Worm (Caenorhabditis elegans): Measurements from ENCODE around the gene inx-7.

The inx-7 gene

ce11 chrIV:5939908-5940307, 6.5 kb downstream of the inx-7 start:
- no peak for TF ChIP-seq B0336.3 (GFP tag; IDR thresholded peaks at IDR 0.05)
- no peak for TF ChIP-seq egl-18 (GFP tag; IDR thresholded peaks at IDR 0.05)
- no peak for TF ChIP-seq F37B4.10 (GFP tag; IDR thresholded peaks at IDR 0.05)
- TF ChIP-seq ztf-18 (tag; optimal IDR thresholded peaks at IDR 0.05), result no peak
- no peak for TF ChIP-seq Y56A3A.18 (GFP tag; IDR thresholded peaks at IDR 0.05)
- peak; percentile 18 for TF ChIP-seq snpc-4 (GFP tag; optimal IDR thresholded peaks at IDR 0.05)
- TF ChIP-seq snpc-4 (tag; optimal IDR thresholded peaks at IDR 0.05), result peak in 3 of 4 experiments; percentile 34 to 83 (median 78)
- no peak for TF ChIP-seq somi-1 (GFP tag; optimal IDR thresholded peaks at IDR 0.05)
- TF ChIP-seq nfya-2 (GFP tag; IDR thresholded peaks at IDR 0.05), result no peak
- TF ChIP-seq F33H1.4 (GFP tag; IDR thresholded peaks at IDR 0.05), result 0 out of 2 replicates have a peak, but pooled peaks have one; percentile 15
- TF ChIP-seq pha-4 (tag; optimal IDR thresholded peaks at IDR 0.05), result no peak
- TF ChIP-seq lsl-1 (GFP tag; optimal IDR thresholded peaks at IDR 0.05), result peak; percentile 79

ce11 chrIV:5939122-5939521, 7.3 kb downstream of the inx-7 start, which contains the start of gene mcu-1:
Gene mcu-1, minus strand, starts transcription at chrIV:5939230.
- peak in 1 of 2 experiments; percentile 27 for TF ChIP-seq let-607 (tag; optimal IDR thresholded peaks at IDR 0.05)
- TF ChIP-seq snpc-4 (GFP tag; optimal IDR thresholded peaks at IDR 0.05), result no peak
- TF ChIP-seq snpc-4 (tag; optimal IDR thresholded peaks at IDR 0.05), result no peak
- no peak for TF ChIP-seq hsf-1 (GFP tag; IDR thresholded peaks at IDR 0.05)
- TF ChIP-seq lsy-27 (tag; optimal IDR thresholded peaks at IDR 0.05; ENCODE audit: borderline replicate concordance, insufficient read depth), result no peak
- TF ChIP-seq aptf-2 (GFP tag; conservative IDR thresholded peaks at IDR 0.05), result no peak
- TF ChIP-seq lin-40 (tag; optimal IDR thresholded peaks at IDR 0.05), result peak; percentile 12
- no peak for TF ChIP-seq unc-62 (GFP tag; optimal IDR thresholded peaks at IDR 0.05)
- TF ChIP-seq B0261.1 (tag; optimal IDR thresholded peaks at IDR 0.05), result no peak
- no peak for TF ChIP-seq ZK185.1 (tag; optimal IDR thresholded peaks at IDR 0.05; ENCODE audit: poor library complexity, severe bottlenecking)
- TF ChIP-seq let-526 (GFP tag; IDR thresholded peaks at IDR 0.05), result no peak
- no peak for TF ChIP-seq C17E4.6 (GFP tag; IDR thresholded peaks at IDR 0.05)
- TF ChIP-seq F23B12.7 (tag; optimal IDR thresholded peaks at IDR 0.05; ENCODE audit: insufficient read depth), result no peak
- no peak for TF ChIP-seq athp-1 (tag; optimal IDR thresholded peaks at IDR 0.05)
- TF ChIP-seq xnd-1 (tag; optimal IDR thresholded peaks at IDR 0.05), result no peak
- TF ChIP-seq madf-10 (tag; optimal IDR thresholded peaks at IDR 0.05), result no peak
- no peak for TF ChIP-seq nfya-2 (GFP tag; IDR thresholded peaks at IDR 0.05)
- TF ChIP-seq ceh-79 (tag; optimal IDR thresholded peaks at IDR 0.05), result no peak
- no peak for TF ChIP-seq madf-3 (GFP tag; IDR thresholded peaks at IDR 0.05)
- TF ChIP-seq nfyb-1 (GFP tag; IDR thresholded peaks at IDR 0.05), result no peak
- TF ChIP-seq lir-1 (GFP tag; conservative IDR thresholded peaks at IDR 0.05), result no peak
- TF ChIP-seq ceh-58 (GFP tag; IDR thresholded peaks at IDR 0.05), result no peak
- TF ChIP-seq nhr-80 (tag; optimal IDR thresholded peaks at IDR 0.05), result peak; percentile 9

- TF ChIP-seq chd-7 (tag; optimal IDR thresholded peaks at IDR 0.05) (peak; percentile 48), snpc-4 (GFP tag; optimal IDR thresholded peaks at IDR 0.05) (no peak), snpc-4 (tag; optimal IDR thresholded peaks at IDR 0.05) (peak in 1 of 4 experiments; percentile 62), F52B5.7 (tag; optimal IDR thresholded peaks at IDR 0.05) (peak; percentile 49), lin-26 (GFP tag; IDR thresholded peaks at IDR 0.05) (no peak), ama-1 (optimal IDR thresholded peaks at IDR 0.05) (no peak), ama-1 (GFP tag; optimal IDR thresholded peaks at IDR 0.05) (no peak), repo-1 (tag; optimal IDR thresholded peaks at IDR 0.05) (peak; percentile 42), Y53G8AR.9 (GFP tag; conservative IDR thresholded peaks at IDR 0.05) (0 out of 2 replicates have a peak, but pooled peaks have one; percentile 49), fkh-3 (tag; optimal IDR thresholded peaks at IDR 0.05) (no peak), lin-40 (tag; optimal IDR thresholded peaks at IDR 0.05) (no peak), snpc-1.1 (tag; optimal IDR thresholded peaks at IDR 0.05; ENCODE audit: insufficient read depth) (no peak), cebp-2 (GFP tag; IDR thresholded peaks at IDR 0.05) (no peak)
These were observed 9.3 kb downstream of the inx-7 start for ce11 chrIV:5937106-5937505.
